Worm (Caenorhabditis elegans): ENCODE results near the gene clec-181.

ce11 chrIV:8585076-8586033, 10.5 kb upstream of the clec-181 start, which contains the start of gene catp-7:
- TF ChIP-seq snpc-4 (tag; optimal IDR thresholded peaks at IDR 0.05) (no peak), aha-1 (tag; optimal IDR thresholded peaks at IDR 0.05) (no peak), nhr-77 (tag; optimal IDR thresholded peaks at IDR 0.05) (no peak), nhr-237 (tag; optimal IDR thresholded peaks at IDR 0.05) (no peak), mab-9 (GFP tag; IDR thresholded peaks at IDR 0.05) (no peak), tbx-2 (tag; optimal IDR thresholded peaks at IDR 0.05) (no peak), fos-1 (tag; optimal IDR thresholded peaks at IDR 0.05) (no peak), lin-39 (tag; optimal IDR thresholded peaks at IDR 0.05) (no peak), aly-2 (tag; optimal IDR thresholded peaks at IDR 0.05) (no peak), nhr-12 (tag; optimal IDR thresholded peaks at IDR 0.05) (no peak)
